Worm (Caenorhabditis elegans) whole organism, L4/young adult: ENCODE measurements around the gene R144.10.
A peak's percentile ranks its signal among the peaks of the same experiment; 100 is the strongest.
"Not testable (repeated sequence)": the region's sequence is repeated elsewhere in the genome, so short reads cannot be mapped to it uniquely, and the experiment has no call there.

ENCODE experiments used
- W03F9.2 ChIP-seq: fragments of 150-350 bp; optimal IDR thresholded peaks from 2 replicates; lab custom pipeline; 2014; ENCODE audit warnings: missing biosample characterization, missing genetic modification characterization
- dao-5 ChIP-seq: sonication (generic microtip); optimal IDR thresholded peaks from 2 replicates; lab custom pipeline; 2016; ENCODE audit warnings: missing genotype, missing genetic modification characterization, moderate library complexity, missing compliant biosample characterization
- him-1 ChIP-seq: sonication (generic microtip); optimal IDR thresholded peaks from 2 replicates; lab custom pipeline; 2016; ENCODE audit warnings: missing genotype, missing genetic modification reagents, missing genetic modification characterization, missing compliant biosample characterization

Gene R144.10

ce11 chrIII:4986790-4987259 lies 15.3 kb downstream of the R144.10 start, which contains the start of the genes C27F2.10 and wdr-60:
Gene C27F2.10, minus strand, starts transcription at chrIII:4986898.
Gene wdr-60, plus strand, starts transcription at chrIII:4987209.
- TF ChIP-seq W03F9.2 (no peak), him-1 (tag; lab: Kevin White, UChicago) (no peak), dao-5 (no peak)

- no peak for TF ChIP-seq dao-5
- no peak for TF ChIP-seq him-1 (tag; lab: Kevin White, UChicago)
- TF ChIP-seq W03F9.2: no peak
Measured at ce11 chrIII:4984444-4985086, 17.6 kb downstream of the R144.10 start, which contains the start of gene C27F2.7. Gene C27F2.7, minus strand, starts transcription at chrIII:4984494.

- TF ChIP-seq him-1 (tag; lab: Kevin White, UChicago): no peak
Measured at ce11 chrIII:4983961-4984360, 18.2 kb downstream of the R144.10 start.

- TF ChIP-seq him-1 (tag; lab: Kevin White, UChicago); dao-5; W03F9.2: not testable (repeated sequence)
Measured at ce11 chrIII:4980367-4980766, 21.8 kb downstream of the R144.10 start, which contains the start of gene C27F2.6. Gene C27F2.6, minus strand, starts transcription at chrIII:4980467.

ce11 chrIII:4968146-4968545 lies 34.0 kb downstream of the R144.10 start:
- no peak for TF ChIP-seq W03F9.2
- TF ChIP-seq him-1 (tag; lab: Kevin White, UChicago): no peak
- TF ChIP-seq dao-5: no peak

- TF ChIP-seq W03F9.2 (no peak), him-1 (tag; lab: Kevin White, UChicago) (no peak), dao-5 (no peak)
Measured at ce11 chrIII:4967236-4967635, 34.9 kb downstream of the R144.10 start.

ce11 chrIII:4965271-4965670 lies 36.9 kb downstream of the R144.10 start, which contains the start of gene nca-2:
Gene nca-2, plus strand, starts transcription at chrIII:4965571.
- TF ChIP-seq dao-5: no peak

- TF ChIP-seq him-1 (tag; lab: Kevin White, UChicago) (peak; percentile 85), W03F9.2 (peak; percentile 93), dao-5 (no peak)
Measured at ce11 chrIII:4962886-4963285, 39.2 kb downstream of the R144.10 start, which contains the start of gene C27F2.9. Gene C27F2.9, minus strand, starts transcription at chrIII:4963044.

ce11 chrIII:4962393-4962792 lies 39.7 kb downstream of the R144.10 start, which contains the start of gene vps-22:
Gene vps-22, minus strand, starts transcription at chrIII:4962493.
- no peak for TF ChIP-seq W03F9.2
- no peak for TF ChIP-seq him-1 (tag; lab: Kevin White, UChicago)
- TF ChIP-seq dao-5: no peak

- TF ChIP-seq W03F9.2 (no peak), dao-5 (no peak), him-1 (tag; lab: Kevin White, UChicago) (no peak)
Measured at ce11 chrIII:4961281-4961680, 40.9 kb downstream of the R144.10 start.

ce11 chrIII:4960204-4960603 lies 41.9 kb downstream of the R144.10 start, which contains the start of gene C27F2.4:
Gene C27F2.4, minus strand, starts transcription at chrIII:4960304.
- TF ChIP-seq dao-5 (no peak), him-1 (tag; lab: Kevin White, UChicago) (no peak), W03F9.2 (no peak)

- TF ChIP-seq dao-5 (no peak), him-1 (tag; lab: Kevin White, UChicago) (no peak), W03F9.2 (no peak)
Measured at ce11 chrIII:4956566-4956965, 45.6 kb downstream of the R144.10 start, which contains the start of gene C26E6.1. Gene C26E6.1, plus strand, starts transcription at chrIII:4956866.

- TF ChIP-seq dao-5: no peak
- TF ChIP-seq him-1 (tag; lab: Kevin White, UChicago): no peak
Measured at ce11 chrIII:4952970-4953369, 49.2 kb downstream of the R144.10 start.

ce11 chrIII:4951824-4952223 lies 50.3 kb downstream of the R144.10 start, which contains the start of gene flh-2:
Gene flh-2, plus strand, starts transcription at chrIII:4952124.
- TF ChIP-seq W03F9.2 (no peak), dao-5 (no peak), him-1 (tag; lab: Kevin White, UChicago) (no peak)
